Worm (Caenorhabditis elegans) whole organism, young adult: ENCODE data around the gene che-2.

Experiments used
- Y53F4B.3 ChIP-seq: fragments of 200-800 bp; sonication (Bioruptor generic); IDR thresholded peaks from 2 replicates; pipeline ENCODE4 v1.3.6; 2022; ENCODE audit warnings: missing genetic modification reagents, missing genetic modification characterization, missing compliant biosample characterization
- Y79H2A.3 ChIP-seq: fragments of 200-800 bp; sonication (Bioruptor generic); conservative IDR thresholded peaks from 2 replicates; pipeline ENCODE4 v1.3.6; 2022; ENCODE audit warnings: missing genetic modification reagents, missing genetic modification characterization, missing compliant biosample characterization
- ama-1 ChIP-seq, 3 experiments: fragments of 150-350 bp in 1 of 3; sonication (generic microtip) in 2 of 3; optimal IDR thresholded peaks; 2 replicates each; lab custom pipeline; 2014 to 2018; ENCODE audit warnings: missing biosample characterization in 2 of 3, missing genetic modification characterization in 2 of 3, missing genetic modification reagents in 2 of 3
- bed-2 ChIP-seq: fragments of 200-800 bp; sonication (Bioruptor generic); IDR thresholded peaks from 2 replicates; pipeline ENCODE4 v1.3.6; 2022; ENCODE audit warnings: missing genetic modification reagents, missing genetic modification characterization, missing compliant biosample characterization
- ccch-3 ChIP-seq: fragments of 200-800 bp; sonication (Bioruptor generic); optimal IDR thresholded peaks from 2 replicates; lab custom pipeline; 2018; ENCODE audit warnings: mild to moderate bottlenecking, missing genetic modification characterization, missing compliant biosample characterization
- egl-18 ChIP-seq: fragments of 200-800 bp; sonication (Bioruptor generic); IDR thresholded peaks from 2 replicates; pipeline ENCODE4 v1.3.6; 2022; ENCODE audit warnings: missing genetic modification reagents, missing genetic modification characterization, missing compliant biosample characterization
- ets-4 ChIP-seq: fragments of 200-800 bp; sonication (Bioruptor generic); optimal IDR thresholded peaks from 2 replicates; lab custom pipeline; 2018; ENCODE audit warnings: mild to moderate bottlenecking, missing genetic modification characterization, missing compliant biosample characterization
- hlh-26 ChIP-seq: fragments of 200-800 bp; sonication (Bioruptor generic); conservative IDR thresholded peaks from 2 replicates; pipeline ENCODE4 v1.3.6; 2022; ENCODE audit warnings: missing genetic modification reagents, missing genetic modification characterization, missing compliant biosample characterization
- nfyb-1 ChIP-seq: fragments of 200-800 bp; sonication (Bioruptor generic); IDR thresholded peaks from 2 replicates; pipeline ENCODE4 v1.3.6; 2022; ENCODE audit warnings: missing genetic modification reagents, missing genetic modification characterization, missing compliant biosample characterization
- snpc-4 ChIP-seq, 5 experiments: fragments of 150-350 bp in 1 of 5; sonication (generic microtip) in 4 of 5; optimal IDR thresholded peaks; 2 replicates each; lab custom pipeline; 2014 to 2018; ENCODE audit warnings: missing genetic modification characterization in 5 of 5, missing biosample characterization in 3 of 5, antibody characterized with exemption in 2 of 5, mild to moderate bottlenecking in 2 of 5, missing compliant biosample characterization in 2 of 5, missing genotype in 2 of 5, moderate library complexity in 2 of 5, missing genetic modification reagents in 1 of 5
- zim-3 ChIP-seq: sonication (generic microtip); optimal IDR thresholded peaks from 2 replicates; lab custom pipeline; 2017; ENCODE audit warnings: mild to moderate bottlenecking, missing genetic modification characterization, moderate library complexity, missing compliant biosample characterization

ce11 chrX:489635-490105, 8.4 kb downstream of the che-2 start, which contains the start of gene egl-17:
- peak; percentile 65; the same call in 1 of the 2 replicates for TF ChIP-seq Y53F4B.3 (GFP tag; lab: Robert Waterston, UW)
- TF ChIP-seq Y79H2A.3 (GFP tag; lab: Robert Waterston, UW), result no peak
- peak; percentile 75 for TF ChIP-seq ets-4 (GFP tag; lab: Kevin White, UChicago)
- peak; percentile 75; the same call in 1 of the 2 replicates for TF ChIP-seq egl-18 (GFP tag; lab: Robert Waterston, UW)
- peak; percentile 84 for TF ChIP-seq zim-3 (tag; lab: Kevin White, UChicago)
- TF ChIP-seq hlh-26 (GFP tag; lab: Robert Waterston, UW), result no peak
- peak; percentile 79 for TF ChIP-seq snpc-4 (GFP tag; optimal IDR thresholded peaks at IDR 0.05; lab: Kevin White, UChicago)
- peak; percentile 41 to 79 (median 75) for TF ChIP-seq snpc-4 (tag; optimal IDR thresholded peaks at IDR 0.05; lab: Kevin White, UChicago)
- TF ChIP-seq bed-2, result 0 out of 2 replicates have a peak, but pooled peaks have one; percentile 71
- TF ChIP-seq nfyb-1 (GFP tag; lab: Robert Waterston, UW), result peak; percentile 90
- peak; percentile 88 for TF ChIP-seq ccch-3
- no peak for TF ChIP-seq ama-1 (optimal IDR thresholded peaks at IDR 0.05; lab: Kevin White, UChicago)
- TF ChIP-seq ama-1 (GFP tag; optimal IDR thresholded peaks at IDR 0.05; lab: Kevin White, UChicago), result peak; percentile 92 to 96
